Worm (Caenorhabditis elegans): Measurements from ENCODE around the gene fbxa-88.

DNA sequence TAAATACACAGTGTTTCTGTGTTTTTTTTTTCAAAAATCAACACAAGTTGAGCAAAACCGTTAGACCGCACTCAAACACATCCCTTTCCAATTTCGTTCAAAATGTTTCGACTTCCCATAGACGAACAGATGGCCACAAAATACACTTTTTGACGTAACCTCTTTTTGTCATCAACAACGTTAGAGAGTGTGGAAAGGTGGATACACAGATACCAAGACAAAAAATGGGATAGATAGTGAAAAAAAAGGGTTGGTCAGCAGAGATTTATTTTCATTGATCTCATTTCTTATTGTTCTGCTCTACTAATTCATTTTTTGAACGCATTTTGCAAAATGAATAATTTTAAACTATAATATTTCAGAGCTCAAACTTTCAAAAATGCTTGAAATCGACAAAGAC, 48.1 kb downstream of the fbxa-88 start:
- no peak for TF ChIP-seq ztf-4 (tag; optimal IDR thresholded peaks at IDR 0.05)
- TF ChIP-seq zag-1 (tag; optimal IDR thresholded peaks at IDR 0.05) = no peak
- no peak for TF ChIP-seq nhr-77 (tag; optimal IDR thresholded peaks at IDR 0.05)
- TF ChIP-seq lin-15B (tag; optimal IDR thresholded peaks at IDR 0.05) = no peak
- no peak for TF ChIP-seq fos-1 (tag; optimal IDR thresholded peaks at IDR 0.05)
- TF ChIP-seq ceh-82 (tag; optimal IDR thresholded peaks at IDR 0.05) = no peak
- peak; percentile 12 for TF ChIP-seq elt-2 (tag; optimal IDR thresholded peaks at IDR 0.05)
- no peak for TF ChIP-seq skn-1 (tag; optimal IDR thresholded peaks at IDR 0.05)
- TF ChIP-seq fkh-10 (GFP tag; optimal IDR thresholded peaks at IDR 0.05) = no peak
- TF ChIP-seq unc-39 (tag; optimal IDR thresholded peaks at IDR 0.05) = no peak
- TF ChIP-seq mml-1 (tag; optimal IDR thresholded peaks at IDR 0.05) = no peak
- TF ChIP-seq ama-1 (optimal IDR thresholded peaks at IDR 0.05) = no peak
